Worm (Caenorhabditis elegans) whole organism, L4 larva: ENCODE data around the gene C50E3.6.

Source experiments
- dmd-9 ChIP-seq: fragments of 200-800 bp; sonication (Bioruptor generic); IDR thresholded peaks from 2 replicates; pipeline ENCODE4 v1.3.6; 2022; ENCODE audit warnings: missing genetic modification reagents, missing genetic modification characterization, missing compliant biosample characterization
- nhr-11 ChIP-seq: fragments of 150-350 bp; optimal IDR thresholded peaks from 2 replicates; lab custom pipeline; 2014; ENCODE audit warnings: missing biosample characterization, missing genetic modification characterization
- nhr-25 ChIP-seq: sonication (generic microtip); optimal IDR thresholded peaks from 2 replicates; lab custom pipeline; 2017; ENCODE audit warnings: missing genetic modification characterization, mild to moderate bottlenecking, missing compliant biosample characterization, antibody characterized with exemption, moderate library complexity, borderline replicate concordance; ENCODE audit not compliant: insufficient read depth
- snpc-4 ChIP-seq: fragments of 150-350 bp; optimal IDR thresholded peaks from 2 replicates; lab custom pipeline; 2014; ENCODE audit warnings: missing biosample characterization, missing genetic modification characterization

DNA sequence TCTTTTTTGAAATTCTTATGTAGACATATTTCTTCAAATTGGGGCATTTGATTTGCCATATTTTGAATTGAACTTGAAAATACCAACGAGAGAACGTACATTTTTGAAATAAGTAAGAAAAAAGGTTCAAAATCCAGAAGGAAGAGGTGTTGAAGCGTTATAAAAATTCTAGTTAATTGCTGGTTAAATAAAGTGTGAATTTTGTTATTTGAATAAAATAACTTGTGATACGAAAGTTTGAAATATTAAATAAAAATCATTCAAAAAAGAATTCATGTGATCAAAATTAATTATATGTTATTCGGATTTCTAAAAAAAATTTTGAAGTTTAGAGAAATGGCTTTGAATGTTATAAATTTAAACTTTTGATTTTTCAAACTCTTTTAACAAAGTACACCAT, 9.8 kb upstream of the C50E3.6 start, which contains the start of gene C50E3.9:
- TF ChIP-seq nhr-25 (tag; lab: Kevin White, UChicago) (no peak), snpc-4 (tag; lab: Kevin White, UChicago) (no peak), dmd-9 (no peak), nhr-11 (tag; lab: Kevin White, UChicago) (no peak)
